Fruit fly (Drosophila melanogaster): ENCODE data around the gene SmB.

Gene SmB

dm6 chr2L:10437317-10437716 lies 10.9 kb upstream of the SmB start, which contains the start of gene STUB1 (continued):
- TF ChIP-seq Gug (GFP tag; IDR thresholded peaks at IDR 0.05) (peak; percentile 57; the same call in 1 of the 4 replicates), chm (GFP tag; IDR thresholded peaks at IDR 0.05) (no peak), CG1647 (GFP tag; optimal IDR thresholded peaks at IDR 0.05) (no peak), al (GFP tag; IDR thresholded peaks at IDR 0.05) (no peak), CG32532 (GFP tag; IDR thresholded peaks at IDR 0.05) (no peak), CG3995 (GFP tag; optimal IDR thresholded peaks at IDR 0.05) (peak; percentile 59), fd102C (GFP tag; optimal IDR thresholded peaks at IDR 0.05) (no peak), BEAF-32 (GFP tag; optimal IDR thresholded peaks at IDR 0.05) (peak; percentile 94), row (GFP tag; IDR thresholded peaks at IDR 0.05) (peak; percentile 77), CG13424 (tag; optimal IDR thresholded peaks at IDR 0.05) (no peak), caup (GFP tag; optimal IDR thresholded peaks at IDR 0.05; ENCODE audit: severe bottlenecking) (no peak), bcd (GFP tag; optimal IDR thresholded peaks at IDR 0.05) (no peak), CG10147 (GFP tag; optimal IDR thresholded peaks at IDR 0.05) (no peak), sug (tag; optimal IDR thresholded peaks at IDR 0.05) (peak; percentile 35), Sox102F (GFP tag; optimal IDR thresholded peaks at IDR 0.05) (no peak), CG4424 (GFP tag; optimal IDR thresholded peaks at IDR 0.05) (no peak), Stat92E (GFP tag; optimal IDR thresholded peaks at IDR 0.05) (no peak), CG10565 (GFP tag; optimal IDR thresholded peaks at IDR 0.05) (no peak), org-1 (GFP tag; optimal IDR thresholded peaks at IDR 0.05) (no peak), CG5953 (GFP tag; IDR thresholded peaks at IDR 0.05) (no peak), CG4282 (GFP tag; optimal IDR thresholded peaks at IDR 0.05) (no peak), NC2α (GFP tag; optimal IDR thresholded peaks at IDR 0.05) (no peak), CG8478 (optimal IDR thresholded peaks at IDR 0.05) (no peak), az2 (GFP tag; optimal IDR thresholded peaks at IDR 0.05) (no peak), CG4820 (GFP tag; optimal IDR thresholded peaks at IDR 0.05) (no peak), CG33557 (GFP tag; optimal IDR thresholded peaks at IDR 0.05) (no peak), MTF-1 (GFP tag; optimal IDR thresholded peaks at IDR 0.05; ENCODE audit: borderline replicate concordance) (no peak), ssp (GFP tag; IDR thresholded peaks at IDR 0.05) (0 out of 2 replicates have a peak, but pooled peaks have one; percentile 18), CG10654 (GFP tag; optimal IDR thresholded peaks at IDR 0.05) (no peak), zfh1 (GFP tag; IDR thresholded peaks at IDR 0.05) (no peak), CG9817 (tag; optimal IDR thresholded peaks at IDR 0.05) (no peak), CG43689 (GFP tag; IDR thresholded peaks at IDR 0.05) (no peak), Lim3 (GFP tag; IDR thresholded peaks at IDR 0.05) (no peak), TFAM (GFP tag; optimal IDR thresholded peaks at IDR 0.05) (no peak), chinmo (GFP tag; IDR thresholded peaks at IDR 0.05; ENCODE audit: partially characterized antibody) (peak; percentile 99), eyg (GFP tag; optimal IDR thresholded peaks at IDR 0.05) (no peak), ase (GFP tag; IDR thresholded peaks at IDR 0.05) (no peak), Sin3A (optimal IDR thresholded peaks at IDR 0.05) (peak; percentile 7), ci (GFP tag; IDR thresholded peaks at IDR 0.05) (no peak; the same call in 2 of the 3 replicates), Lhr (GFP tag; optimal IDR thresholded peaks at IDR 0.05) (no peak), CG1024 (GFP tag; IDR thresholded peaks at IDR 0.05) (no peak), CG30431 (GFP tag; optimal IDR thresholded peaks at IDR 0.05) (no peak), Dp (GFP tag; optimal IDR thresholded peaks at IDR 0.05) (peak; percentile 81), MESR4 (GFP tag; optimal IDR thresholded peaks at IDR 0.05) (peak; percentile 46), Ptx1 (GFP tag; IDR thresholded peaks at IDR 0.05) (no peak), CG11696 (GFP tag; IDR thresholded peaks at IDR 0.05) (no peak), CG1832 (GFP tag; optimal IDR thresholded peaks at IDR 0.05) (no peak), CG8944 (GFP tag; optimal IDR thresholded peaks at IDR 0.05) (no peak), gsb (GFP tag; IDR thresholded peaks at IDR 0.05) (no peak), CG17328 (GFP tag; IDR thresholded peaks at IDR 0.05) (no peak), wdn (GFP tag; IDR thresholded peaks at IDR 0.05) (no peak), Kr (GFP tag; optimal IDR thresholded peaks at IDR 0.05) (no peak), Mrtf (GFP tag; IDR thresholded peaks at IDR 0.05) (no peak)
